Worm (Caenorhabditis elegans) whole organism, L4 larva: ENCODE data around the gene set-11.
"Not testable (repeated sequence)": the region's sequence is repeated elsewhere in the genome, so short reads cannot be mapped to it uniquely, and the experiment has no call there.

Experiments
- F49E8.2 ChIP-seq: sonication (generic microtip); optimal IDR thresholded peaks from 2 replicates; lab custom pipeline; 2016; ENCODE audit warnings: missing compliant biosample characterization, mild to moderate bottlenecking, missing genetic modification characterization, borderline replicate concordance
- ama-1 ChIP-seq: fragments of 150-350 bp; optimal IDR thresholded peaks from 2 replicates; lab custom pipeline; 2014; ENCODE audit warnings: inconsistent platforms, mixed read lengths
- lsy-2 ChIP-seq, 2 experiments: fragments of 150-350 bp in 1 of 2; sonication (generic microtip) in 1 of 2; optimal IDR thresholded peaks; 2 replicates each; lab custom pipeline; 2014 to 2017; ENCODE audit warnings: missing biosample characterization in 2 of 2, missing genetic modification characterization in 2 of 2
- mdl-1 ChIP-seq, 2 experiments: fragments of 150-350 bp in 1 of 2; sonication (generic microtip) in 1 of 2; optimal IDR thresholded peaks; 2 replicates each; lab custom pipeline; 2014 to 2017; ENCODE audit warnings: missing biosample characterization in 2 of 2, missing genetic modification characterization in 2 of 2
- nhr-237 ChIP-seq: sonication (generic microtip); optimal IDR thresholded peaks from 2 replicates; lab custom pipeline; 2017; ENCODE audit warnings: missing biosample characterization, missing genetic modification characterization
- nhr-28 ChIP-seq: fragments of 150-350 bp; optimal IDR thresholded peaks from 2 replicates; lab custom pipeline; 2014; ENCODE audit warnings: missing biosample characterization, missing genetic modification characterization
- pha-4 ChIP-seq, 2 experiments: fragments of 150-350 bp in 1 of 2; fragments of 200-800 bp in 1 of 2; sonication (Bioruptor generic) in 1 of 2; IDR thresholded peaks in 1 of 2; optimal IDR thresholded peaks in 1 of 2; 2 replicates each; pipeline versions ENCODE4 v1.3.6 to Lab custom; 2014 to 2022; ENCODE audit warnings: missing genetic modification characterization in 2 of 2, missing genetic modification reagents in 2 of 2, missing biosample characterization in 1 of 2, missing compliant biosample characterization in 1 of 2

ce11 chrII:2673534-2673933 lies 18.8 kb downstream of the set-11 start, which contains the start of the genes F22E5.20 and F22E5.1:
- not testable (repeated sequence) for TF ChIP-seq ama-1 (lab: Kevin White, UChicago); F49E8.2; mdl-1 (tag; optimal IDR thresholded peaks at IDR 0.05; lab: Kevin White, UChicago); nhr-237 (tag; lab: Kevin White, UChicago); nhr-28 (tag; lab: Kevin White, UChicago); lsy-2 (tag; optimal IDR thresholded peaks at IDR 0.05; lab: Kevin White, UChicago); pha-4 (GFP tag; IDR thresholded peaks at IDR 0.05; lab: Robert Waterston, UW); pha-4 (tag; optimal IDR thresholded peaks at IDR 0.05; lab: Kevin White, UChicago)
